Worm (Caenorhabditis elegans): ENCODE results near the gene syx-2.

DNA sequence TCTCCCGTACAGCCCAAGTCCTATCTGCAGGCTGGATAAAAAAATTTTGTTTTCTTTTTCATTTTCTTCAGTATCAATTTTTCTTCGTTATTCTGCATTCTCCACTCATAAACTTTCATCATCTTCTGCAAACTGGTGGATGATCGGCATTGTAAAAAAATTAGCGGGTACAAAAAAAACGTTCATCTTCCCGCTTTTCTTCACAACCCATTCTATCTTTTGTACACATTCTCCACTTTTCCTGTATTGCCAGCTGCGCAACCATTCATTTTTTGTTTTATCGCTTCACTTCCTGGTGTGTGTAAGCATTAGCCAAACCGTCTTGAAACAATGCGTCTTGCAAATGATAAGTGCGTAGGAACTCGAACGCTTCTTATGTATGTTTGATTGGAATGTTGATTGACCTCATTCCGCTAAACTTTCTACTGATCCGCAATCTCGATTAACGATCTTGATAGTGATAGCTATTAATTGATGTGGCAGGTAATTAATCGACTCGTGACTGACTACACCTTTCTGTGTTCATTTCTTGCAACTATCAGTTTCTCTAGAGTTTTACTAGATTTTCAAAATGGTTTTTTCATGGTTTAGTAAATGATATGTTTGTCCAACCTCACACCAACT lies 14.6 kb downstream of the syx-2 start:
- no peak for TF ChIP-seq rnt-1 (tag; optimal IDR thresholded peaks at IDR 0.05)
- no peak for TF ChIP-seq ama-1 (optimal IDR thresholded peaks at IDR 0.05)
- no peak for TF ChIP-seq hlh-6 (tag; optimal IDR thresholded peaks at IDR 0.05)
- TF ChIP-seq tbx-2 (tag; optimal IDR thresholded peaks at IDR 0.05) = no peak
- TF ChIP-seq zip-5 (tag; optimal IDR thresholded peaks at IDR 0.05) = no peak
- TF ChIP-seq dve-1 (tag; optimal IDR thresholded peaks at IDR 0.05) = no peak
- no peak for TF ChIP-seq ref-2 (tag; optimal IDR thresholded peaks at IDR 0.05)
- TF ChIP-seq unc-86 (tag; optimal IDR thresholded peaks at IDR 0.05) = no peak
- TF ChIP-seq fkh-10 (GFP tag; optimal IDR thresholded peaks at IDR 0.05) = no peak
- no peak for TF ChIP-seq unc-42 (tag; optimal IDR thresholded peaks at IDR 0.05)
- TF ChIP-seq ceh-24 (tag; optimal IDR thresholded peaks at IDR 0.05) = no peak
- no peak for TF ChIP-seq ceh-34 (tag; optimal IDR thresholded peaks at IDR 0.05)
- TF ChIP-seq F13H6.1 (tag; optimal IDR thresholded peaks at IDR 0.05) = no peak

Measured in whole organism, late embryonic.